Worm (Caenorhabditis elegans): ENCODE data around the gene C13E3.1.
A peak's percentile ranks its signal among the peaks of the same experiment; 100 is the strongest.

The C13E3.1 gene

DNA sequence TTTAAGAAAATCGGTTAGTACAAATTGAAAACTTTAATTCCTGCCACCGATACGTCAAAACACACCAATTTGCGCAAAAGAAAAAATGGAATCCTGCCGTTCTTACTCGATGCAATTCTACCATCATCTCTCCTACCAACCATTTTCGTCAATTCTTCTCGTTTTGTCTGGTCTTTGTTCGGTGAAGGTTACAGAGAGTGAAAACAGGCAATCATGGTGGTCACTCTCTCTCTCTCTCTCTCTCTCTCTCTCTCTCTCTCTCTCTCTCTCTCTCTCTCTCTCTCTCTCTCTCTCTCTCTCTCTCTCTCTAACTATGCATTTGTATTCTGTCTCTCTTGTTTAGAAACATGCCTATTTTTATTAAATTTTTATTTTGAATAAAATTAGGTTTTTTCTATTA lies 10.7 kb upstream of the C13E3.1 start:
- TF ChIP-seq egrh-3 (GFP tag; IDR thresholded peaks at IDR 0.05) (peak; percentile 35; the same call in 1 of the 2 replicates), ztf-22 (GFP tag; optimal IDR thresholded peaks at IDR 0.05) (no peak), nhr-27 (tag; optimal IDR thresholded peaks at IDR 0.05) (no peak)

DNA sequence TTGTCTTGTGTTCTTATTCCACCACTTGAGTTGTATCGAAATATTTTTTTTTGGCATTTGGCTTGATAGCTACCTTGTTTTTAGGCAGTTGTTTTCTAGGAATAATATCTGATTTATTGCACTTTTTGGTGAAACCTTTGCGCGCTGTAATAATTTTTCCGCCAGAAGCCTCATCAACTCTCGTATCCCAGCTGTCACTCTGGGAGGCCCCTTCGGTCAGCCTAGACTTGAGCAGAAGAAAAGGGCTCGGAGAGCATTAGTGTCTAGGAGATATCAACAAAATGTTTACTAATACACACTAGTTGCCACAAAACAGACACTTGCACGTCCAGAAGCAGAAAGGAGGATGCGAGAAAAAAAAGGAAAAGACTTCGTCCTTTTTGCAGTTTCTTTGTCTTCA lies 4.1 kb upstream of the C13E3.1 start:
- no peak for TF ChIP-seq snpc-1.1 (tag; optimal IDR thresholded peaks at IDR 0.05; ENCODE audit: insufficient read depth)
- no peak for TF ChIP-seq rec-8 (tag; optimal IDR thresholded peaks at IDR 0.05)
- no peak for TF ChIP-seq K12H6.12 (tag; optimal IDR thresholded peaks at IDR 0.05)

DNA sequence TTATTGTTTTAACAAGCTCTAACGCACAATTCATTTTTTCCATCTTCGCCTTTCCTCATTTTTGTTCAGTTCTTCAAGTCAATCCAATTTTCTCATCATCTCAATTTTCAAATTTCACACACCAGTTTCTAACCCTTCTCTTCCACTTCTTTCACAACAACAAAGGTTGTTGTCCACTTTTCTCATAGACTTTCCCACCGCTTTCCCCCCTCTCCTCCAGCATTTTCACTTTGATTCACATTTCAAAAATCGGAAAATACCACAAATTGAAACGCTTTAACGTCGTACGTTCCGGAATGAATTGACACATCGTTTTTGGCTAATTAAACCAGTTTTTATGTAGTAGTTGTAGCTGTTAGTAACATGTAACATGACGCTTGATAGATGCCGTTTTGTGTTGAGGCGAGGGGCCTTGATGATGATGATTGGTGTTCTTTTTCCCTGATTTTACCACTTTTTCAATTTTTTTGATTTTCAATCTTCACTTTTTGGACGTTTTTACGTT lies 2.6 kb upstream of the C13E3.1 start:
- TF ChIP-seq nfya-2 (GFP tag; IDR thresholded peaks at IDR 0.05) (no peak), lin-35 (GFP tag; optimal IDR thresholded peaks at IDR 0.05) (no peak), mel-28 (tag; optimal IDR thresholded peaks at IDR 0.05; ENCODE audit: borderline replicate concordance) (no peak), somi-1 (GFP tag; optimal IDR thresholded peaks at IDR 0.05) (no peak), dpl-1 (GFP tag; optimal IDR thresholded peaks at IDR 0.05) (no peak), mxl-1 (tag; optimal IDR thresholded peaks at IDR 0.05) (no peak), lsy-27 (tag; optimal IDR thresholded peaks at IDR 0.05; ENCODE audit: borderline replicate concordance, insufficient read depth) (no peak), tbx-9 (tag; optimal IDR thresholded peaks at IDR 0.05; ENCODE audit: borderline replicate concordance) (no peak), ekl-4 (GFP tag; IDR thresholded peaks at IDR 0.05) (no peak)

DNA sequence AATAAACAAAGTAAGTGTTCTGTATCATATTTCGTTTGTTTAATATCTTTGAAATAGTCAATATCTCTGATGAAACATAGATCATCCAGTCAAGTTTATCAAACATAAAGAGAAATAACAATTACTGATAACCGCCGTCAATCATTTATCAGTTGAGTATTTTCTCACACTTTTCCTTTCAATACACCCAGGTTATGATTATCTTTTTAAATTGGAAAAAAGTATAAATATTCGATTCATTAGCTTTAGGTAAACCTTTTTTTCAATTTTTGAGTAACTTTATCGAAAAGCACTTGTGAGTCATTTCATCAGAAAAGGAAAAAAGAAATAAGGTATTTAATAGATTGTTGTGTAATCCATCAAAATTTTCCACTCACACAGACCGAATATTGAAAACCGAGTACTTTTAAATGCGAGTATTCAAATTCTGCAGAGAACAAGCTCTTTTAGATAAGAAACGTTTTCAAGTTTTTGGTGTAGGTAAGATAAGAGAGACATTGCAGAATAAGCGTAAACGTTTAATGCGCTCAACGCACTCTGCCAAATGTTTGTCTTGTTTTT lies 1.4 kb upstream of the C13E3.1 start:
- TF ChIP-seq bed-1 (GFP tag; IDR thresholded peaks at IDR 0.05) = no peak
- TF ChIP-seq ztf-25 (GFP tag; IDR thresholded peaks at IDR 0.05) = no peak

DNA sequence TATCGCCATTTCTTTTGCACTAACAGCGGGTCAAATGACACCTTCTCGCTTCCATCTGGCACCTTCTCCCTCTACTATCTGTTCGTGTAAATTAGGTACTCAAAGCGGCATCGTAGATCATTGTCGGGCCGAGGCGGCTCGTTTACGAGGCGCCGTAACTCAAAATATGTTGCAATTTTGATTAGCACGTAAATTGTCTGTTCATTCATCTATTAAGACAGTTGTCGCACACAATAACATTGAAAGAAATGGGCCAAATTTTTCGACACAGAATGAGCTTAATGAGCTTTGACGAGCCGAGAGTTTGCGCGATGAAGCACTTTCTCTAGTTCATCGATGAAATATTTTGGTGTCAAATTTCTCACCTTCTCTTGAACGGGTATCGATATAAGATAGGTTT lies 10.0 kb downstream of the C13E3.1 start:
- no peak for TF ChIP-seq Y79H2A.3 (GFP tag; conservative IDR thresholded peaks at IDR 0.05)
- TF ChIP-seq ztf-26 (tag; optimal IDR thresholded peaks at IDR 0.05) = no peak
- TF ChIP-seq attf-6 (GFP tag; IDR thresholded peaks at IDR 0.05) = no peak
- TF ChIP-seq madf-6 (GFP tag; IDR thresholded peaks at IDR 0.05) = no peak
- no peak for TF ChIP-seq cebp-1 (GFP tag; IDR thresholded peaks at IDR 0.05)
- TF ChIP-seq cebp-1 (tag; optimal IDR thresholded peaks at IDR 0.05) = no peak
- TF ChIP-seq nfya-1 (tag; optimal IDR thresholded peaks at IDR 0.05; ENCODE audit: borderline replicate concordance, insufficient read depth) = no peak
- no peak for TF ChIP-seq pbrm-1 (GFP tag; IDR thresholded peaks at IDR 0.05)
- TF ChIP-seq lin-26 (GFP tag; IDR thresholded peaks at IDR 0.05) = no peak
- TF ChIP-seq mes-4 (tag; optimal IDR thresholded peaks at IDR 0.05) = no peak
- TF ChIP-seq K11D2.4 (GFP tag; IDR thresholded peaks at IDR 0.05) = no peak

DNA sequence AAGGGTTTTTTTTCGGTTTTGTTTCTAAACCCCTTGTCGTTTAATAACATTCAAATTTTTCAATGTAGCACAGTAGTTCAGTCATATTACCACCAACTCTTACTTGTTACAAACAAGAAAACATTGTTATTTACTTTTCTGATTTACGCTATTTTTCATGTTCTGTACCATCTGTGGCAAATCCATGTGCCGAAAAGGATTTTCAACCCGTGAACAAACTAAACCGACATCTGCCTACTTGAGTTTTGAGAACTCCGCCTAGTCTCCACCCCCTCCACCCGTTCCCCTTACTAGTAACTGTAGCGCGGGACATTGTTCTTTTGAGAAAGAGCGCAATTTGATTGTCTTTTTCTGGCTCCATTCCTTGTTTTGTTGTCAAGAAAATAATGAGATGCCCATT lies 12.2 kb downstream of the C13E3.1 start, which contains the start of gene ensh-1:
Gene ensh-1, plus strand, starts transcription at position 301 of the 400 bp plus-strand sequence.
- TF ChIP-seq hlh-12 (tag; optimal IDR thresholded peaks at IDR 0.05) = no peak
- TF ChIP-seq F10E7.11 (tag; optimal IDR thresholded peaks at IDR 0.05) = no peak
- TF ChIP-seq nhr-80 (tag; optimal IDR thresholded peaks at IDR 0.05) = no peak
- no peak for TF ChIP-seq athp-1 (tag; optimal IDR thresholded peaks at IDR 0.05)
- no peak for TF ChIP-seq sea-2 (GFP tag; IDR thresholded peaks at IDR 0.05)
- TF ChIP-seq unc-130 (GFP tag; optimal IDR thresholded peaks at IDR 0.05) = no peak
- TF ChIP-seq hmg-20 (GFP tag; IDR thresholded peaks at IDR 0.05) = no peak
- TF ChIP-seq cebp-2 (GFP tag; IDR thresholded peaks at IDR 0.05) = no peak
- no peak for TF ChIP-seq lsl-1 (GFP tag; optimal IDR thresholded peaks at IDR 0.05)
- no peak for TF ChIP-seq B0035.1 (tag; optimal IDR thresholded peaks at IDR 0.05)
- TF ChIP-seq aptf-3 (GFP tag; IDR thresholded peaks at IDR 0.05) = no peak

Data from whole organism, young adult.